Worm (Caenorhabditis elegans) whole organism, L4 larva: ENCODE measurements around the gene sre-26.

Experiments
- F37D6.2 ChIP-seq: sonication (generic microtip); optimal IDR thresholded peaks from 2 replicates; lab custom pipeline; 2016; ENCODE audit warnings: mild to moderate bottlenecking, missing genetic modification characterization, missing compliant biosample characterization
- F44E2.7 ChIP-seq: fragments of 200-800 bp; sonication (Bioruptor generic); IDR thresholded peaks from 2 replicates; pipeline ENCODE4 v2.1.2; 2022; ENCODE audit warnings: missing genetic modification characterization, missing compliant biosample characterization
- R02D3.7 ChIP-seq: fragments of 150-350 bp; sonication (generic microtip); optimal IDR thresholded peaks from 3 replicates; lab custom pipeline; 2014; ENCODE audit warnings: missing biosample characterization, missing genetic modification characterization
- Y75B8A.6 ChIP-seq: fragments of 200-800 bp; sonication (Bioruptor generic); IDR thresholded peaks from 2 replicates; pipeline ENCODE4 v1.3.6; 2022; ENCODE audit warnings: missing genetic modification reagents, missing genetic modification characterization, missing compliant biosample characterization
- ZK337.2 ChIP-seq: fragments of 200-800 bp; sonication (Bioruptor generic); IDR thresholded peaks from 2 replicates; pipeline ENCODE4 v1.3.6; 2022; ENCODE audit warnings: missing genetic modification reagents, missing genetic modification characterization, missing compliant biosample characterization
- ZK546.5 ChIP-seq, 2 experiments: sonication (generic microtip); optimal IDR thresholded peaks; 2 replicates each; lab custom pipeline; 2017; ENCODE audit warnings: missing biosample characterization in 2 of 2, missing genetic modification characterization in 2 of 2
- aha-1 ChIP-seq: fragments of 150-350 bp; peaks from one replicate; lab custom pipeline; 2014; ENCODE audit warnings: missing biosample characterization, missing genetic modification characterization
- arid-1 ChIP-seq: fragments of 200-800 bp; sonication (Bioruptor generic); conservative IDR thresholded peaks from 2 replicates; pipeline ENCODE4 v1.3.6; 2022; ENCODE audit warnings: missing genetic modification reagents, missing genetic modification characterization, missing compliant biosample characterization
- ceh-20 ChIP-seq: fragments of 200-800 bp; sonication (Bioruptor generic); IDR thresholded peaks from 2 replicates; pipeline ENCODE4 v1.3.6; 2022; ENCODE audit warnings: missing genetic modification reagents, missing genetic modification characterization, missing compliant biosample characterization
- ceh-32 ChIP-seq: sonication (generic microtip); optimal IDR thresholded peaks from 2 replicates; lab custom pipeline; 2016; ENCODE audit warnings: mild to moderate bottlenecking, missing genetic modification characterization, missing compliant biosample characterization; ENCODE audit not compliant: poor library complexity
- ceh-44 ChIP-seq: fragments of 200-800 bp; sonication (Bioruptor generic); IDR thresholded peaks from 2 replicates; pipeline ENCODE4 v1.3.6; 2022; ENCODE audit warnings: missing genetic modification reagents, missing genetic modification characterization, missing compliant biosample characterization
- ceh-82 ChIP-seq: sonication (generic microtip); optimal IDR thresholded peaks from 2 replicates; lab custom pipeline; 2017; ENCODE audit warnings: missing biosample characterization, missing genetic modification characterization
- cey-2 ChIP-seq: sonication (generic microtip); optimal IDR thresholded peaks from 3 replicates; lab custom pipeline; 2017; ENCODE audit warnings: missing genetic modification characterization, mild to moderate bottlenecking, missing compliant biosample characterization, antibody characterized with exemption, borderline replicate concordance; ENCODE audit not compliant: insufficient read depth
- ctbp-1 ChIP-seq: fragments of 200-800 bp; sonication (Bioruptor generic); IDR thresholded peaks from 2 replicates; pipeline ENCODE4 v1.3.6; 2022; ENCODE audit warnings: missing genetic modification reagents, missing genetic modification characterization, missing compliant biosample characterization
- daf-12 ChIP-seq: fragments of 150-350 bp; optimal IDR thresholded peaks from 2 replicates; lab custom pipeline; 2014; ENCODE audit warnings: missing biosample characterization, missing genetic modification reagents, missing genetic modification characterization
- daf-19 ChIP-seq: fragments of 200-800 bp; sonication (Bioruptor generic); conservative IDR thresholded peaks from 2 replicates; pipeline ENCODE4 v1.3.6; 2022; ENCODE audit warnings: missing genetic modification characterization, missing compliant biosample characterization
- dmd-9 ChIP-seq: fragments of 200-800 bp; sonication (Bioruptor generic); IDR thresholded peaks from 2 replicates; pipeline ENCODE4 v1.3.6; 2022; ENCODE audit warnings: missing genetic modification reagents, missing genetic modification characterization, missing compliant biosample characterization
- fkh-10 ChIP-seq: fragments of 150-350 bp; optimal IDR thresholded peaks from 2 replicates; lab custom pipeline; 2014; ENCODE audit warnings: missing biosample characterization, missing genetic modification reagents, missing genetic modification characterization
- fos-1 ChIP-seq: fragments of 150-350 bp; optimal IDR thresholded peaks from 2 replicates; lab custom pipeline; 2014; ENCODE audit warnings: missing biosample characterization, missing genetic modification characterization
- gei-8 ChIP-seq: fragments of 200-800 bp; sonication (Bioruptor generic); optimal IDR thresholded peaks from 2 replicates; lab custom pipeline; 2018; ENCODE audit warnings: mild to moderate bottlenecking, missing genetic modification characterization, missing compliant biosample characterization
- hif-1 ChIP-seq, 2 experiments: sonication (generic microtip); optimal IDR thresholded peaks; 2 replicates each; lab custom pipeline; 2016 to 2017; ENCODE audit warnings: missing compliant biosample characterization in 2 of 2, missing genetic modification characterization in 2 of 2, missing genetic modification reagents in 2 of 2, missing genotype in 2 of 2, mild to moderate bottlenecking in 1 of 2
- hmg-1.1 ChIP-seq: fragments of 200-800 bp; sonication (Bioruptor generic); IDR thresholded peaks from 2 replicates; pipeline ENCODE4 v1.3.6; 2022; ENCODE audit warnings: missing genetic modification reagents, missing genetic modification characterization, missing compliant biosample characterization
- jun-1 ChIP-seq: fragments of 150-350 bp; optimal IDR thresholded peaks from 2 replicates; lab custom pipeline; 2014; ENCODE audit warnings: missing biosample characterization, missing genetic modification reagents, missing genetic modification characterization
- lin-13 ChIP-seq: fragments of 150-350 bp; optimal IDR thresholded peaks from 2 replicates; lab custom pipeline; 2014; ENCODE audit warnings: missing biosample characterization, missing genetic modification reagents, missing genetic modification characterization
- lin-39 ChIP-seq: fragments of 150-350 bp; optimal IDR thresholded peaks from 2 replicates; lab custom pipeline; 2014; ENCODE audit warnings: missing biosample characterization, missing genetic modification reagents, missing genetic modification characterization
- lir-3 ChIP-seq: sonication (generic microtip); optimal IDR thresholded peaks from 2 replicates; lab custom pipeline; 2016; ENCODE audit warnings: mild to moderate bottlenecking, missing genetic modification characterization, missing compliant biosample characterization
- lsy-2 ChIP-seq, 2 experiments: fragments of 150-350 bp in 1 of 2; sonication (generic microtip) in 1 of 2; optimal IDR thresholded peaks; 2 replicates each; lab custom pipeline; 2014 to 2017; ENCODE audit warnings: missing biosample characterization in 2 of 2, missing genetic modification characterization in 2 of 2
- madf-5 ChIP-seq, 2 experiments: fragments of 200-800 bp; sonication (Bioruptor generic); IDR thresholded peaks; 2 replicates each; pipeline ENCODE4 v1.3.6; 2022; ENCODE audit warnings: missing compliant biosample characterization in 2 of 2, missing genetic modification characterization in 2 of 2
- mdl-1 ChIP-seq, 2 experiments: fragments of 150-350 bp in 1 of 2; sonication (generic microtip) in 1 of 2; optimal IDR thresholded peaks; 2 replicates each; lab custom pipeline; 2014 to 2017; ENCODE audit warnings: missing biosample characterization in 2 of 2, missing genetic modification characterization in 2 of 2
- mep-1 ChIP-seq: fragments of 150-350 bp; sonication (generic microtip); optimal IDR thresholded peaks from 3 replicates; lab custom pipeline; 2014; ENCODE audit warnings: missing biosample characterization, missing genetic modification characterization
- mes-2 ChIP-seq: sonication (generic microtip); optimal IDR thresholded peaks from 2 replicates; lab custom pipeline; 2016; ENCODE audit warnings: missing genotype, mild to moderate bottlenecking, missing genetic modification characterization, missing compliant biosample characterization; ENCODE audit not compliant: poor library complexity, severe bottlenecking
- nhr-10 ChIP-seq: fragments of 150-350 bp; optimal IDR thresholded peaks from 2 replicates; lab custom pipeline; 2014; ENCODE audit warnings: missing biosample characterization, missing genetic modification characterization
- nhr-102 ChIP-seq: sonication (generic microtip); optimal IDR thresholded peaks from 2 replicates; lab custom pipeline; 2016; ENCODE audit warnings: mild to moderate bottlenecking, missing genetic modification characterization, moderate library complexity, missing compliant biosample characterization
- nhr-11 ChIP-seq: fragments of 150-350 bp; optimal IDR thresholded peaks from 2 replicates; lab custom pipeline; 2014; ENCODE audit warnings: missing biosample characterization, missing genetic modification characterization
- nhr-111 ChIP-seq: fragments of 200-800 bp; sonication (Bioruptor generic); optimal IDR thresholded peaks from 2 replicates; lab custom pipeline; 2018; ENCODE audit warnings: mild to moderate bottlenecking, missing genetic modification characterization, missing compliant biosample characterization
- nhr-28 ChIP-seq: fragments of 150-350 bp; optimal IDR thresholded peaks from 2 replicates; lab custom pipeline; 2014; ENCODE audit warnings: missing biosample characterization, missing genetic modification characterization
- nhr-41 ChIP-seq: fragments of 200-800 bp; sonication (Bioruptor generic); IDR thresholded peaks from 2 replicates; pipeline ENCODE4 v1.3.6; 2022; ENCODE audit warnings: missing genetic modification reagents, missing genetic modification characterization, missing compliant biosample characterization
- nhr-76 ChIP-seq: fragments of 150-350 bp; optimal IDR thresholded peaks from 2 replicates; lab custom pipeline; 2014; ENCODE audit warnings: missing biosample characterization, missing genetic modification characterization
- rbr-2 ChIP-seq: sonication (generic microtip); optimal IDR thresholded peaks from 2 replicates; lab custom pipeline; 2016; ENCODE audit warnings: missing genotype, missing genetic modification characterization, missing compliant biosample characterization
- saeg-2 ChIP-seq: fragments of 200-800 bp; sonication (Bioruptor generic); IDR thresholded peaks from 2 replicates; pipeline ENCODE4 v1.3.6; 2022; ENCODE audit warnings: missing genetic modification reagents, missing genetic modification characterization, missing compliant biosample characterization
- sdz-12 ChIP-seq: fragments of 200-800 bp; sonication (Bioruptor generic); optimal IDR thresholded peaks from 2 replicates; lab custom pipeline; 2018; ENCODE audit warnings: mild to moderate bottlenecking, missing genetic modification characterization, missing compliant biosample characterization
- snpc-1.2 ChIP-seq: fragments of 200-800 bp; sonication (Bioruptor generic); IDR thresholded peaks from 2 replicates; pipeline ENCODE4 v1.3.6; 2022; ENCODE audit warnings: missing genetic modification reagents, missing genetic modification characterization, missing compliant biosample characterization
- tag-97 ChIP-seq: fragments of 200-800 bp; sonication (Bioruptor generic); IDR thresholded peaks from 2 replicates; pipeline ENCODE4 v1.3.6; 2022; ENCODE audit warnings: missing genetic modification characterization, missing compliant biosample characterization
- zfp-2 ChIP-seq: sonication (generic microtip); optimal IDR thresholded peaks from 2 replicates; lab custom pipeline; 2016; ENCODE audit warnings: mild to moderate bottlenecking, missing genetic modification characterization, missing compliant biosample characterization

The sre-26 gene

ce11 chrII:12459422-12459821 is 39.0 kb upstream of the sre-26 start, which contains the start of gene tag-281 (continued):
- TF ChIP-seq saeg-2 (GFP tag; lab: Robert Waterston, UW) (no peak), R02D3.7 (tag; lab: Kevin White, UChicago) (no peak), hif-1 (tag; optimal IDR thresholded peaks at IDR 0.05; lab: Kevin White, UChicago) (peak in 1 of 2 experiments; percentile 59), madf-5 (GFP tag; IDR thresholded peaks at IDR 0.05; lab: Robert Waterston, UW) (no peak), fos-1 (no peak), nhr-76 (tag; lab: Kevin White, UChicago) (no peak), sdz-12 (GFP tag; lab: Kevin White, UChicago) (no peak), ceh-82 (tag; lab: Kevin White, UChicago) (no peak), ctbp-1 (GFP tag; lab: Robert Waterston, UW) (no peak), nhr-11 (peak; percentile 24), nhr-28 (tag; lab: Kevin White, UChicago) (no peak), dmd-9 (0 out of 2 replicates have a peak, but pooled peaks have one; percentile 50), snpc-1.2 (GFP tag; lab: Robert Waterston, UW) (no peak), aha-1 (no peak), mes-2 (tag; lab: Kevin White, UChicago) (peak; percentile 85), lir-3 (tag; lab: Kevin White, UChicago) (no peak), fkh-10 (peak; percentile 21), lin-13 (peak; percentile 66), nhr-111 (no peak), daf-19 (no peak), hmg-1.1 (GFP tag; lab: Robert Waterston, UW) (peak; percentile 55; the same call in 1 of the 2 replicates), F44E2.7 (GFP tag; lab: Robert Waterston, UW) (no peak), ceh-20 (GFP tag; lab: Robert Waterston, UW) (no peak), jun-1 (no peak), mep-1 (tag; lab: Kevin White, UChicago) (no peak), mdl-1 (tag; optimal IDR thresholded peaks at IDR 0.05; lab: Kevin White, UChicago) (peak in 1 of 2 experiments; percentile 17), daf-12 (no peak), ZK546.5 (tag; optimal IDR thresholded peaks at IDR 0.05; lab: Kevin White, UChicago) (no peak), cey-2 (tag; lab: Kevin White, UChicago) (no peak), tag-97 (no peak), nhr-41 (no peak), gei-8 (no peak), rbr-2 (tag; lab: Kevin White, UChicago) (peak; percentile 52), lsy-2 (tag; optimal IDR thresholded peaks at IDR 0.05; lab: Kevin White, UChicago) (peak in 1 of 2 experiments; percentile 90), F37D6.2 (tag; lab: Kevin White, UChicago) (no peak), ZK337.2 (GFP tag; lab: Robert Waterston, UW) (no peak), Y75B8A.6 (GFP tag; lab: Robert Waterston, UW) (no peak), ceh-32 (no peak), ceh-44 (GFP tag; lab: Robert Waterston, UW) (no peak), arid-1 (GFP tag; lab: Robert Waterston, UW) (no peak), lin-39 (no peak), nhr-102 (tag; lab: Kevin White, UChicago) (no peak), nhr-10 (no peak), zfp-2 (no peak)
- TF ChIP-seq, all 104 proteins: peak for 20
